Worm (Caenorhabditis elegans) whole organism, late embryonic: ENCODE results near the gene flp-14.
A peak's percentile ranks its signal among the peaks of the same experiment; 100 is the strongest.

ENCODE experiments used
- C38D4.7 ChIP-seq: fragments of 200-800 bp; sonication (Bioruptor generic); optimal IDR thresholded peaks from 2 replicates; lab custom pipeline; 2018; ENCODE audit warnings: mild to moderate bottlenecking, missing genetic modification characterization, moderate library complexity, missing compliant biosample characterization
- Y22D7AL.16 ChIP-seq: sonication (generic microtip); optimal IDR thresholded peaks from 2 replicates; lab custom pipeline; 2016; ENCODE audit warnings: missing genetic modification characterization, missing compliant biosample characterization
- ceh-14 ChIP-seq: sonication (generic microtip); optimal IDR thresholded peaks from 2 replicates; lab custom pipeline; 2016; ENCODE audit warnings: missing genotype, missing genetic modification characterization, missing compliant biosample characterization
- ceh-18 ChIP-seq: sonication (generic microtip); optimal IDR thresholded peaks from 2 replicates; lab custom pipeline; 2016; ENCODE audit warnings: missing genetic modification characterization, missing compliant biosample characterization
- ceh-48 ChIP-seq: sonication (generic microtip); optimal IDR thresholded peaks from 2 replicates; lab custom pipeline; 2016; ENCODE audit warnings: missing genetic modification characterization, inconsistent platforms, missing compliant biosample characterization
- ceh-6 ChIP-seq: fragments of 200-800 bp; sonication (Bioruptor generic); optimal IDR thresholded peaks from 2 replicates; lab custom pipeline; 2018; ENCODE audit warnings: mild to moderate bottlenecking, missing genetic modification characterization, missing compliant biosample characterization
- ceh-9 ChIP-seq: sonication (generic microtip); optimal IDR thresholded peaks from 2 replicates; lab custom pipeline; 2016; ENCODE audit warnings: mild to moderate bottlenecking, missing genetic modification characterization, inconsistent platforms, missing compliant biosample characterization
- che-1 ChIP-seq: sonication (generic microtip); optimal IDR thresholded peaks from 2 replicates; lab custom pipeline; 2016; ENCODE audit warnings: mild to moderate bottlenecking, missing genetic modification characterization, missing compliant biosample characterization
- dve-1 ChIP-seq: sonication (generic microtip); optimal IDR thresholded peaks from 2 replicates; lab custom pipeline; 2017; ENCODE audit warnings: antibody characterized with exemption, mild to moderate bottlenecking, missing genetic modification characterization, missing compliant biosample characterization
- elt-2 ChIP-seq: sonication (generic microtip); optimal IDR thresholded peaks from 2 replicates; lab custom pipeline; 2016; ENCODE audit warnings: missing genetic modification reagents, missing genetic modification characterization, missing compliant biosample characterization
- elt-4 ChIP-seq: sonication (generic microtip); optimal IDR thresholded peaks from 2 replicates; lab custom pipeline; 2016; ENCODE audit warnings: missing genetic modification characterization, missing compliant biosample characterization
- eyg-1 ChIP-seq: sonication (generic microtip); optimal IDR thresholded peaks from 2 replicates; lab custom pipeline; 2016; ENCODE audit warnings: missing genotype, missing genetic modification characterization, missing compliant biosample characterization
- fkh-10 ChIP-seq: fragments of 150-350 bp; optimal IDR thresholded peaks from 2 replicates; lab custom pipeline; 2014; ENCODE audit warnings: missing biosample characterization, missing genetic modification reagents, missing genetic modification characterization
- gmeb-2 ChIP-seq: sonication (generic microtip); optimal IDR thresholded peaks from 2 replicates; lab custom pipeline; 2016; ENCODE audit warnings: missing genetic modification characterization, inconsistent platforms, missing compliant biosample characterization
- hlh-15 ChIP-seq: sonication (generic microtip); optimal IDR thresholded peaks from 2 replicates; lab custom pipeline; 2016; ENCODE audit warnings: missing genetic modification characterization, missing compliant biosample characterization
- hlh-30 ChIP-seq: sonication (generic microtip); optimal IDR thresholded peaks from 2 replicates; lab custom pipeline; 2017; ENCODE audit warnings: antibody characterized with exemption, missing genetic modification characterization, missing compliant biosample characterization; ENCODE audit not compliant: insufficient read depth
- hlh-6 ChIP-seq: sonication (generic microtip); optimal IDR thresholded peaks from 2 replicates; lab custom pipeline; 2016; ENCODE audit warnings: missing genotype, missing genetic modification characterization, missing compliant biosample characterization
- hlh-8 ChIP-seq: sonication (generic microtip); optimal IDR thresholded peaks from 2 replicates; lab custom pipeline; 2016; ENCODE audit warnings: missing genotype, missing genetic modification characterization, missing compliant biosample characterization
- madf-2 ChIP-seq: sonication (generic microtip); optimal IDR thresholded peaks from 2 replicates; lab custom pipeline; 2017; ENCODE audit warnings: missing genetic modification characterization, missing compliant biosample characterization
- mec-3 ChIP-seq: sonication (generic microtip); optimal IDR thresholded peaks from 2 replicates; lab custom pipeline; 2016; ENCODE audit warnings: borderline replicate concordance, missing genetic modification characterization, missing compliant biosample characterization
- nfya-1 ChIP-seq: sonication (generic microtip); optimal IDR thresholded peaks from 2 replicates; lab custom pipeline; 2017; ENCODE audit warnings: missing genetic modification characterization, mild to moderate bottlenecking, missing compliant biosample characterization, antibody characterized with exemption, moderate library complexity
- nhr-11 ChIP-seq: fragments of 150-350 bp; optimal IDR thresholded peaks from 2 replicates; lab custom pipeline; 2014; ENCODE audit warnings: missing biosample characterization, missing genetic modification characterization
- nhr-232 ChIP-seq: sonication (generic microtip); optimal IDR thresholded peaks from 2 replicates; lab custom pipeline; 2016; ENCODE audit warnings: missing genetic modification characterization, missing compliant biosample characterization
- pat-9 ChIP-seq: fragments of 200-800 bp; sonication (Bioruptor generic); optimal IDR thresholded peaks from 2 replicates; lab custom pipeline; 2018; ENCODE audit warnings: mild to moderate bottlenecking, missing genetic modification characterization, moderate library complexity, missing compliant biosample characterization
- ref-2 ChIP-seq: sonication (generic microtip); optimal IDR thresholded peaks from 2 replicates; lab custom pipeline; 2016; ENCODE audit warnings: missing genetic modification characterization, missing compliant biosample characterization
- rnt-1 ChIP-seq: sonication (generic microtip); optimal IDR thresholded peaks from 2 replicates; lab custom pipeline; 2016; ENCODE audit warnings: missing genetic modification characterization, missing compliant biosample characterization
- sox-2 ChIP-seq: fragments of 200-800 bp; sonication (Bioruptor generic); IDR thresholded peaks from 2 replicates; pipeline ENCODE4 v1.3.6; 2022; ENCODE audit warnings: missing genetic modification reagents, missing genetic modification characterization, missing compliant biosample characterization
- syd-9 ChIP-seq: sonication (generic microtip); optimal IDR thresholded peaks from 2 replicates; lab custom pipeline; 2016; ENCODE audit warnings: mild to moderate bottlenecking, missing genetic modification characterization, moderate library complexity, missing compliant biosample characterization
- ttx-3 ChIP-seq: sonication (generic microtip); optimal IDR thresholded peaks from 2 replicates; lab custom pipeline; 2016; ENCODE audit warnings: missing genetic modification reagents, missing genetic modification characterization, missing compliant biosample characterization
- unc-3 ChIP-seq, 2 experiments: fragments of 200-800 bp in 1 of 2; sonication (Bioruptor generic) in 1 of 2; sonication (generic microtip) in 1 of 2; conservative IDR thresholded peaks in 1 of 2; optimal IDR thresholded peaks in 1 of 2; 2 replicates each; pipeline versions ENCODE4 v1.3.6 to Lab custom; 2016 to 2022; ENCODE audit warnings: missing compliant biosample characterization in 2 of 2, missing genetic modification characterization in 2 of 2, missing genetic modification reagents in 1 of 2
- unc-55 ChIP-seq: sonication (generic microtip); optimal IDR thresholded peaks from 2 replicates; lab custom pipeline; 2017; ENCODE audit warnings: missing biosample characterization, missing genetic modification reagents, missing genetic modification characterization
- unc-86 ChIP-seq: sonication (generic microtip); optimal IDR thresholded peaks from 2 replicates; lab custom pipeline; 2016; ENCODE audit warnings: missing genetic modification characterization, missing compliant biosample characterization
- ztf-16 ChIP-seq: sonication (generic microtip); optimal IDR thresholded peaks from 2 replicates; lab custom pipeline; 2017; ENCODE audit warnings: missing genetic modification characterization, missing compliant biosample characterization

The flp-14 gene

ce11 chrIII:12934417-12934816, 24.1 kb downstream of the flp-14 start, which contains the start of gene epg-3:
Gene epg-3, plus strand, starts transcription at chrIII:12934717.
- no peak for TF ChIP-seq hlh-30 (tag; lab: Kevin White, UChicago)
- TF ChIP-seq ref-2 (tag; lab: Kevin White, UChicago) = no peak
- TF ChIP-seq elt-2 (tag; lab: Kevin White, UChicago) = no peak
- no peak for TF ChIP-seq che-1
- no peak for TF ChIP-seq mec-3 (tag; lab: Kevin White, UChicago)
- TF ChIP-seq eyg-1 = no peak
- no peak for TF ChIP-seq elt-4 (tag; lab: Kevin White, UChicago)
- no peak for TF ChIP-seq unc-86 (tag; lab: Kevin White, UChicago)
- no peak for TF ChIP-seq hlh-8 (tag; lab: Kevin White, UChicago)
- no peak for TF ChIP-seq rnt-1
- TF ChIP-seq gmeb-2 = no peak
- TF ChIP-seq Y22D7AL.16 (tag; lab: Kevin White, UChicago) = no peak

- TF ChIP-seq sox-2 (GFP tag; lab: Robert Waterston, UW) (no peak), hlh-6 (no peak), ref-2 (tag; lab: Kevin White, UChicago) (no peak), rnt-1 (no peak), C38D4.7 (GFP tag; lab: Kevin White, UChicago) (no peak), madf-2 (tag; lab: Kevin White, UChicago) (no peak), nfya-1 (tag; lab: Kevin White, UChicago) (no peak), ztf-16 (tag; lab: Kevin White, UChicago) (no peak), unc-3 (GFP tag; conservative IDR thresholded peaks at IDR 0.05; lab: Robert Waterston, UW) (no peak), unc-3 (tag; optimal IDR thresholded peaks at IDR 0.05; lab: Kevin White, UChicago) (no peak), ceh-9 (tag; lab: Kevin White, UChicago) (no peak), nhr-232 (tag; lab: Kevin White, UChicago) (no peak), ttx-3 (tag; lab: Kevin White, UChicago) (no peak), gmeb-2 (no peak), fkh-10 (no peak)
Observed at ce11 chrIII:12942307-12942706, 32.0 kb downstream of the flp-14 start, which contains the start of gene unc-25. Gene unc-25, plus strand, starts transcription at chrIII:12942651.

ce11 chrIII:12944064-12944463, 33.8 kb downstream of the flp-14 start:
- TF ChIP-seq ceh-18 (tag; lab: Kevin White, UChicago) = no peak
- TF ChIP-seq gmeb-2 = no peak
- no peak for TF ChIP-seq pat-9 (tag; lab: Kevin White, UChicago)
- TF ChIP-seq ceh-14 = no peak
- TF ChIP-seq syd-9 (tag; lab: Kevin White, UChicago) = no peak
- peak; percentile 98 for TF ChIP-seq nfya-1 (tag; lab: Kevin White, UChicago)
- TF ChIP-seq nhr-11 = no peak
- no peak for TF ChIP-seq ceh-6

ce11 chrIII:12945072-12945471, 34.8 kb downstream of the flp-14 start:
- TF ChIP-seq dve-1 (tag; lab: Kevin White, UChicago) (peak; percentile 42), elt-4 (tag; lab: Kevin White, UChicago) (no peak), hlh-8 (tag; lab: Kevin White, UChicago) (no peak), gmeb-2 (no peak)

- TF ChIP-seq unc-55 (no peak), madf-2 (tag; lab: Kevin White, UChicago) (no peak), pat-9 (tag; lab: Kevin White, UChicago) (no peak), ceh-48 (tag; lab: Kevin White, UChicago) (peak; percentile 44), hlh-15 (tag; lab: Kevin White, UChicago) (no peak)
Observed at ce11 chrIII:12951362-12952228, 41.3 kb downstream of the flp-14 start, which contains the start of gene Y39E4A.1. Gene Y39E4A.1, plus strand, starts transcription at chrIII:12951412.
